Fruit fly (Drosophila melanogaster): ENCODE results near the gene kz.

kz gene

DNA sequence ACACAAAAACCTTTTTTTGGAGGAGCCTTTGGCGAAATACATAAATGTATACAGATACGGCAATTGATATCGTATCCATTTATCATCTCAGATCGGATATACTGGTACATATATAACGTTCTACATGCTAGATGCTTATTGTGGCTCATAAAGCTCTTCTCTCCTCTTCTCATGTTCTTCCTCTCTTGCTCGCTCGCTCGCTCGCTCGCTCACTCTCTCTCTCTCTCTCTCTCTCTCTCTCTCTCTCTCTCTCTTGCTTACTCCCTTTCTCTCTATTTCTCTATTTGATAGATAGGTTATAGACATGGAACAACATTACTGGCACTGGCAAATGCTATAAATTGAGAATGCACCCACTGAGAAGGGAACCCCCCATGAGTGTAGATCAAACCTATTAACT, 13.2 kb upstream of the kz start:
- no peak for TF ChIP-seq CG16779 (tag; optimal IDR thresholded peaks at IDR 0.05)
- TF ChIP-seq cyc (GFP tag; optimal IDR thresholded peaks at IDR 0.05) = no peak
- TF ChIP-seq fkh (GFP tag; optimal IDR thresholded peaks at IDR 0.05) = no peak
- no peak for TF ChIP-seq CG6808 (GFP tag; optimal IDR thresholded peaks at IDR 0.05)
- TF ChIP-seq CG11902 (GFP tag; optimal IDR thresholded peaks at IDR 0.05) = no peak
- TF ChIP-seq Eip93F (GFP tag; optimal IDR thresholded peaks at IDR 0.05) = no peak
- TF ChIP-seq lz (GFP tag; optimal IDR thresholded peaks at IDR 0.05) = no peak
- TF ChIP-seq ss (GFP tag; optimal IDR thresholded peaks at IDR 0.05) = no peak
- TF ChIP-seq spab (GFP tag; optimal IDR thresholded peaks at IDR 0.05) = no peak
- TF ChIP-seq CG11762 (GFP tag; optimal IDR thresholded peaks at IDR 0.05; ENCODE audit: insufficient read depth) = no peak
- no peak for TF ChIP-seq CG11294 (GFP tag; IDR thresholded peaks at IDR 0.05)
- TF ChIP-seq CG3032 (tag; optimal IDR thresholded peaks at IDR 0.05) = no peak
- no peak for TF ChIP-seq Hr39 (GFP tag; optimal IDR thresholded peaks at IDR 0.05)
- TF ChIP-seq CG8319 (GFP tag; optimal IDR thresholded peaks at IDR 0.05) = no peak
- TF ChIP-seq OdsH (GFP tag; optimal IDR thresholded peaks at IDR 0.05) = no peak
- no peak for TF ChIP-seq vri (GFP tag; optimal IDR thresholded peaks at IDR 0.05)
- no peak for TF ChIP-seq Lpt (GFP tag; optimal IDR thresholded peaks at IDR 0.05)
- no peak for TF ChIP-seq fd85E (GFP tag; optimal IDR thresholded peaks at IDR 0.05)
- no peak for TF ChIP-seq fd59A (GFP tag; optimal IDR thresholded peaks at IDR 0.05)

dm6 chrX:2254020-2254626, 12.3 kb upstream of the kz start, which contains the start of gene CG3091:
Gene CG3091, minus strand, starts transcription at chrX:2254197.
- TF ChIP-seq CG6276 (GFP tag; optimal IDR thresholded peaks at IDR 0.05) (peak; percentile 37), Eip78C (GFP tag) (peak; percentile 36), CG6163 (GFP tag; IDR thresholded peaks at IDR 0.05) (peak; percentile 65; the same call in 2 of the 3 replicates), CG15336 (GFP tag; IDR thresholded peaks at IDR 0.05) (0 out of 2 replicates have a peak, but pooled peaks have one; percentile 8), eg (GFP tag; IDR thresholded peaks at IDR 0.05) (peak; percentile 70), Lpt (GFP tag; optimal IDR thresholded peaks at IDR 0.05) (no peak), Ets21C (GFP tag; optimal IDR thresholded peaks at IDR 0.05) (no peak)

dm6 chrX:2251688-2252087, 9.9 kb upstream of the kz start, which contains the start of gene CG3191:
Gene CG3191, minus strand, starts transcription at chrX:2251993.
- no peak for TF ChIP-seq CG31627 (GFP tag; optimal IDR thresholded peaks at IDR 0.05)
- no peak for TF ChIP-seq CG6163 (GFP tag; IDR thresholded peaks at IDR 0.05)
- TF ChIP-seq CG11902 (GFP tag; optimal IDR thresholded peaks at IDR 0.05) = no peak
- no peak for TF ChIP-seq CG10631 (GFP tag; optimal IDR thresholded peaks at IDR 0.05)
- TF ChIP-seq svp (GFP tag) = no peak
- no peak for TF ChIP-seq Ets21C (GFP tag; optimal IDR thresholded peaks at IDR 0.05)
- no peak for TF ChIP-seq Sox14 (GFP tag; optimal IDR thresholded peaks at IDR 0.05)
- TF ChIP-seq cyc (GFP tag; optimal IDR thresholded peaks at IDR 0.05) = no peak
- no peak for TF ChIP-seq achi (GFP tag; optimal IDR thresholded peaks at IDR 0.05)
- no peak for TF ChIP-seq CG4318 (GFP tag; optimal IDR thresholded peaks at IDR 0.05)
- no peak for TF ChIP-seq OdsH (GFP tag; optimal IDR thresholded peaks at IDR 0.05)
- no peak for TF ChIP-seq CG32006 (GFP tag; optimal IDR thresholded peaks at IDR 0.05)
- no peak for TF ChIP-seq acj6 (GFP tag; optimal IDR thresholded peaks at IDR 0.05)
- no peak for TF ChIP-seq Lpt (GFP tag; optimal IDR thresholded peaks at IDR 0.05)
- no peak for TF ChIP-seq Sox102F (GFP tag; optimal IDR thresholded peaks at IDR 0.05)
- no peak for TF ChIP-seq Blimp-1 (GFP tag; optimal IDR thresholded peaks at IDR 0.05)
- TF ChIP-seq Hr4 (GFP tag; optimal IDR thresholded peaks at IDR 0.05) = no peak
- TF ChIP-seq CG3032 (tag; optimal IDR thresholded peaks at IDR 0.05) = no peak
- TF ChIP-seq CG6792 (GFP tag; optimal IDR thresholded peaks at IDR 0.05) = no peak
